Fruit fly (Drosophila melanogaster): ENCODE data around the gene moi.

The moi gene

DNA sequence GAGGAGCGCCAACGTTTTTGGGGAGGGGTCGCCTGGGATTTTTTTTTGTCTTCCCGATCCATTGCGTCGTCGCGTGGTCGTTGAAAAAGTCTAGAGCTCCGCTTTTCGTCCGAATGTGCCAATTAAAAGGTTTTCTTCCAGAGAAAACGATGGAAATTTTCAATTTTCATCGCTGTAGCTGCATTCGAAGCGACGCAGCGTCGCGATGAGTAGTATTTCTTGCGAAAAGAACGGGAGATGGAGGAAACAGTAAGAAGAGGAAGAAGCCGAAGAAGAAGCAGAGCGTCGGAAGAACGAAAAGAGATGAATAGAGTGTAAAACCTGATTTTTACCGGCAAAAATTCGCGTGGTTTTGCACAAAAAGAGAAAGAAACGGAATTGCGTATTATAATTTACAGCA is 12.3 kb upstream of the moi start:
- peak in 1 of 2 experiments; percentile 27 for TF ChIP-seq Trl (optimal IDR thresholded peaks at IDR 0.05)
- TF ChIP-seq Trl (GFP tag; optimal IDR thresholded peaks at IDR 0.05) = no peak
- no peak for TF ChIP-seq nau (GFP tag; optimal IDR thresholded peaks at IDR 0.05)
- TF ChIP-seq CG1603 (tag; optimal IDR thresholded peaks at IDR 0.05) = no peak
- no peak for TF ChIP-seq gcm (GFP tag; optimal IDR thresholded peaks at IDR 0.05)
- no peak for TF ChIP-seq sug (tag; optimal IDR thresholded peaks at IDR 0.05)
- no peak for TF ChIP-seq dmrt11E (tag; optimal IDR thresholded peaks at IDR 0.05)
- TF ChIP-seq Oaz (GFP tag; IDR thresholded peaks at IDR 0.05) = no peak
- no peak for TF ChIP-seq Sox102F (GFP tag; optimal IDR thresholded peaks at IDR 0.05)
- peak; percentile 37 for TF ChIP-seq sens (GFP tag)
- TF ChIP-seq crol (GFP tag; IDR thresholded peaks at IDR 0.05) = no peak
- TF ChIP-seq CG1529 (GFP tag; optimal IDR thresholded peaks at IDR 0.05) = peak; percentile 55
- no peak for TF ChIP-seq pb (GFP tag; optimal IDR thresholded peaks at IDR 0.05)
- TF ChIP-seq caup (GFP tag; optimal IDR thresholded peaks at IDR 0.05; ENCODE audit: severe bottlenecking) = no peak
- peak; percentile 27 for TF ChIP-seq nom (GFP tag; optimal IDR thresholded peaks at IDR 0.05)
- peak; percentile 22; the same call in 1 of the 2 replicates for TF ChIP-seq CG10321 (GFP tag; IDR thresholded peaks at IDR 0.05)
- TF ChIP-seq wdn (GFP tag; IDR thresholded peaks at IDR 0.05) = no peak
- TF ChIP-seq sob (GFP tag; IDR thresholded peaks at IDR 0.05) = peak; percentile 2; the same call in 1 of the 2 replicates
- peak; percentile 35 for TF ChIP-seq psq (GFP tag; optimal IDR thresholded peaks at IDR 0.05)
- no peak for TF ChIP-seq CG2889 (GFP tag; IDR thresholded peaks at IDR 0.05)
- peak; percentile 48 for TF ChIP-seq sqz (GFP tag; optimal IDR thresholded peaks at IDR 0.05)
- no peak for TF ChIP-seq Ets97D (GFP tag; optimal IDR thresholded peaks at IDR 0.05)
- no peak for TF ChIP-seq croc (GFP tag; conservative IDR thresholded peaks at IDR 0.05)
- peak; percentile 97 for TF ChIP-seq CG17385 (GFP tag; optimal IDR thresholded peaks at IDR 0.05)
- 0 out of 3 replicates have a peak, but pooled peaks have one; percentile 11 for TF ChIP-seq HLH4C (GFP tag; IDR thresholded peaks at IDR 0.05; ENCODE audit: partially characterized antibody)
- no peak for TF ChIP-seq Dll (GFP tag; IDR thresholded peaks at IDR 0.05; ENCODE audit: partially characterized antibody)
- 0 out of 2 replicates have a peak, but pooled peaks have one; percentile 4 for TF ChIP-seq Nf-YA (GFP tag; IDR thresholded peaks at IDR 0.05)

DNA sequence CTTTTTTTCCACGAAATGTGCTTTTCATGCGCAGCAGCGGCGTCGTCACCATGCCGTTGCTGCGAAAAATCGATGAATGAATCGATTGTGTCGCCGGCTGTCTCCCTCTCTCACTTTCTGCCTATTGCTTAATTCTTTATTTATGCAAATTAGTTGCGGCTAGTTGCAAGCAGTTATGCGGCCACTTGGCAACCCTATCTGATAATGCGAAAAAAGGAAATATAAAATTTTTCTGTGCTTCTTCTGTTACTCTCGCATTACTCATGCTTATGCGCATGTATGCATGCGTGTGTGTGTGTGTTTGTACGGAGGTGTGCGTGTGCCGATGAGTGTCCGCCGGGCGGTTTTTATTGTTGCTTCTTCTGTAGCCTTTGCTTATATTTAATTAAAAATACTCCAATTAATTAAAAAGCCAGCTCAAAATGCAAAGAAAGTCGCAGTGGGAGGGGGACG is 11.6 kb upstream of the moi start:
- TF ChIP-seq pnt (GFP tag; optimal IDR thresholded peaks at IDR 0.05) (no peak), her (GFP tag; optimal IDR thresholded peaks at IDR 0.05) (no peak), HmgD (GFP tag; optimal IDR thresholded peaks at IDR 0.05) (no peak), CG2202 (tag; optimal IDR thresholded peaks at IDR 0.05) (no peak), Chrac-16 (GFP tag; optimal IDR thresholded peaks at IDR 0.05) (peak; percentile 25), Ravus (GFP tag; IDR thresholded peaks at IDR 0.05) (no peak), CG10462 (GFP tag; optimal IDR thresholded peaks at IDR 0.05) (no peak), twi (tag; optimal IDR thresholded peaks at IDR 0.05) (no peak), Hr78 (GFP tag; optimal IDR thresholded peaks at IDR 0.05) (no peak), CG17186 (GFP tag; optimal IDR thresholded peaks at IDR 0.05) (no peak), kay (GFP tag; optimal IDR thresholded peaks at IDR 0.05) (peak; percentile 70), CG18764 (GFP tag; optimal IDR thresholded peaks at IDR 0.05) (no peak), E2f2 (GFP tag; IDR thresholded peaks at IDR 0.05) (no peak), nerfin-1 (tag; optimal IDR thresholded peaks at IDR 0.05) (peak; percentile 6), CG8281 (tag; optimal IDR thresholded peaks at IDR 0.05) (no peak), trem (tag; optimal IDR thresholded peaks at IDR 0.05) (no peak), fd64A (GFP tag; optimal IDR thresholded peaks at IDR 0.05) (no peak), CG18262 (tag; optimal IDR thresholded peaks at IDR 0.05) (no peak), lilli (GFP tag; optimal IDR thresholded peaks at IDR 0.05) (peak; percentile 35), scrt (GFP tag; optimal IDR thresholded peaks at IDR 0.05) (peak; percentile 50), CG32767 (GFP tag; IDR thresholded peaks at IDR 0.05) (no peak), dpn (GFP tag; optimal IDR thresholded peaks at IDR 0.05) (no peak), Nf-YA (GFP tag; IDR thresholded peaks at IDR 0.05) (no peak), CG3838 (GFP tag; optimal IDR thresholded peaks at IDR 0.05) (no peak), Opbp (GFP tag; IDR thresholded peaks at IDR 0.05; ENCODE audit: partially characterized antibody) (no peak), CG7357 (GFP tag; IDR thresholded peaks at IDR 0.05) (no peak)

All from whole organism, embryonic.